Worm (Caenorhabditis elegans) whole organism, midembryonic: ENCODE data around the gene ZK816.3.

Experiments used
- T22C8.4 ChIP-seq: fragments of 200-800 bp; sonication (Bioruptor generic); IDR thresholded peaks from 2 replicates; pipeline ENCODE4 v1.3.6; 2022; ENCODE audit warnings: missing genetic modification characterization, missing compliant biosample characterization
- cog-1 ChIP-seq: sonication (generic microtip); optimal IDR thresholded peaks from 2 replicates; lab custom pipeline; 2016; ENCODE audit warnings: missing genetic modification characterization, missing compliant biosample characterization
- flt-1 ChIP-seq: fragments of 200-800 bp; sonication (Bioruptor generic); IDR thresholded peaks from 2 replicates; pipeline ENCODE4 v1.3.6; 2022; ENCODE audit warnings: missing genetic modification characterization, missing compliant biosample characterization
- klf-2 ChIP-seq: fragments of 200-800 bp; sonication (Bioruptor generic); conservative IDR thresholded peaks from 2 replicates; pipeline ENCODE4 v1.3.6; 2022; ENCODE audit warnings: missing genetic modification reagents, missing genetic modification characterization, missing compliant biosample characterization
- med-1 ChIP-seq: sonication (generic microtip); optimal IDR thresholded peaks from 2 replicates; lab custom pipeline; 2017; ENCODE audit warnings: missing genetic modification characterization, mild to moderate bottlenecking, missing compliant biosample characterization, antibody characterized with exemption, missing genetic modification reagents; ENCODE audit not compliant: insufficient read depth
- ref-1 ChIP-seq: fragments of 200-800 bp; sonication (Bioruptor generic); conservative IDR thresholded peaks from 2 replicates; pipeline ENCODE4 v1.3.6; 2022; ENCODE audit warnings: missing genetic modification reagents, missing genetic modification characterization, missing compliant biosample characterization
- tab-1 ChIP-seq: fragments of 200-800 bp; sonication (Bioruptor generic); IDR thresholded peaks from 2 replicates; pipeline ENCODE4 v1.3.6; 2022; ENCODE audit warnings: missing genetic modification characterization, missing compliant biosample characterization
- ztf-23 ChIP-seq: fragments of 200-800 bp; sonication (Bioruptor generic); IDR thresholded peaks from 2 replicates; pipeline ENCODE4 v1.3.6; 2022; ENCODE audit warnings: missing genetic modification reagents, missing genetic modification characterization, missing compliant biosample characterization
- ztf-29 ChIP-seq: fragments of 200-800 bp; sonication (Bioruptor generic); IDR thresholded peaks from 2 replicates; pipeline ENCODE4 v1.3.6; 2022; ENCODE audit warnings: missing genetic modification reagents, missing genetic modification characterization, missing compliant biosample characterization

Gene ZK816.3

ce11 chrX:3347904-3348441, at the start of gene ZK816.3:
Gene ZK816.3, plus strand, starts transcription at chrX:3348391.
- TF ChIP-seq ztf-23 (GFP tag; lab: Robert Waterston, UW) (peak; percentile 84), flt-1 (peak; percentile 93), tab-1 (GFP tag; lab: Robert Waterston, UW) (peak; percentile 91), ref-1 (peak; percentile 78), med-1 (GFP tag; lab: Kevin White, UChicago) (peak; percentile 9), klf-2 (GFP tag; lab: Robert Waterston, UW) (0 out of 2 replicates have a peak, but pooled peaks have one; percentile 43), ztf-29 (GFP tag; lab: Robert Waterston, UW) (peak; percentile 88), cog-1 (peak; percentile 20), T22C8.4 (GFP tag; lab: Robert Waterston, UW) (peak; percentile 83)

ce11 chrX:3298582-3298981, 49.6 kb upstream of the ZK816.3 start, which contains the start of gene K09C4.1:
Gene K09C4.1, plus strand, starts transcription at chrX:3298882.
- no peak for TF ChIP-seq ztf-29 (GFP tag; lab: Robert Waterston, UW)
- TF ChIP-seq flt-1 = no peak
- TF ChIP-seq ref-1 = no peak
- TF ChIP-seq cog-1 = no peak
- no peak for TF ChIP-seq tab-1 (GFP tag; lab: Robert Waterston, UW)
- no peak for TF ChIP-seq T22C8.4 (GFP tag; lab: Robert Waterston, UW)
- TF ChIP-seq klf-2 (GFP tag; lab: Robert Waterston, UW) = no peak
- no peak for TF ChIP-seq ztf-23 (GFP tag; lab: Robert Waterston, UW)
- TF ChIP-seq med-1 (GFP tag; lab: Kevin White, UChicago) = no peak

ce11 chrX:3300582-3300981, 47.6 kb upstream of the ZK816.3 start:
- TF ChIP-seq ztf-23 (GFP tag; lab: Robert Waterston, UW) = no peak
- TF ChIP-seq cog-1 = no peak
- no peak for TF ChIP-seq med-1 (GFP tag; lab: Kevin White, UChicago)
- no peak for TF ChIP-seq T22C8.4 (GFP tag; lab: Robert Waterston, UW)
- no peak for TF ChIP-seq klf-2 (GFP tag; lab: Robert Waterston, UW)
- TF ChIP-seq ztf-29 (GFP tag; lab: Robert Waterston, UW) = no peak

ce11 chrX:3301770-3302169, 46.4 kb upstream of the ZK816.3 start, which contains the start of gene F11D5.5:
Gene F11D5.5, plus strand, starts transcription at chrX:3302070.
- TF ChIP-seq flt-1 = no peak
- no peak for TF ChIP-seq cog-1
- no peak for TF ChIP-seq ref-1
- TF ChIP-seq klf-2 (GFP tag; lab: Robert Waterston, UW) = no peak

- no peak for TF ChIP-seq tab-1 (GFP tag; lab: Robert Waterston, UW)
- TF ChIP-seq cog-1 = no peak
- no peak for TF ChIP-seq ref-1
- no peak for TF ChIP-seq ztf-23 (GFP tag; lab: Robert Waterston, UW)
- TF ChIP-seq med-1 (GFP tag; lab: Kevin White, UChicago) = no peak
- TF ChIP-seq T22C8.4 (GFP tag; lab: Robert Waterston, UW) = no peak
- no peak for TF ChIP-seq ztf-29 (GFP tag; lab: Robert Waterston, UW)
- TF ChIP-seq flt-1 = no peak
- TF ChIP-seq klf-2 (GFP tag; lab: Robert Waterston, UW) = no peak
These were observed 44.1 kb upstream of the ZK816.3 start, which contains the start of gene F11D5.7 for ce11 chrX:3304068-3304467. Gene F11D5.7, plus strand, starts transcription at chrX:3304368.

ce11 chrX:3306594-3307296, 41.4 kb upstream of the ZK816.3 start:
- TF ChIP-seq klf-2 (GFP tag; lab: Robert Waterston, UW) (no peak), med-1 (GFP tag; lab: Kevin White, UChicago) (no peak), cog-1 (no peak), ztf-29 (GFP tag; lab: Robert Waterston, UW) (no peak), flt-1 (no peak), ref-1 (no peak), ztf-23 (GFP tag; lab: Robert Waterston, UW) (no peak), T22C8.4 (GFP tag; lab: Robert Waterston, UW) (no peak), tab-1 (GFP tag; lab: Robert Waterston, UW) (no peak)

- TF ChIP-seq T22C8.4 (GFP tag; lab: Robert Waterston, UW) (no peak), cog-1 (no peak), klf-2 (GFP tag; lab: Robert Waterston, UW) (no peak), ztf-23 (GFP tag; lab: Robert Waterston, UW) (no peak), ref-1 (no peak), tab-1 (GFP tag; lab: Robert Waterston, UW) (no peak), flt-1 (no peak), med-1 (GFP tag; lab: Kevin White, UChicago) (no peak), ztf-29 (GFP tag; lab: Robert Waterston, UW) (no peak)
These were observed 37.5 kb upstream of the ZK816.3 start for ce11 chrX:3310702-3311101.

ce11 chrX:3313939-3314338, 34.3 kb upstream of the ZK816.3 start:
- peak; percentile 64 for TF ChIP-seq flt-1
- TF ChIP-seq ztf-29 (GFP tag; lab: Robert Waterston, UW) = no peak
- TF ChIP-seq tab-1 (GFP tag; lab: Robert Waterston, UW) = no peak

ce11 chrX:3315014-3315413, 33.2 kb upstream of the ZK816.3 start, which contains the start of gene ddr-2:
Gene ddr-2, plus strand, starts transcription at chrX:3315314.
- TF ChIP-seq tab-1 (GFP tag; lab: Robert Waterston, UW) (no peak), flt-1 (no peak), klf-2 (GFP tag; lab: Robert Waterston, UW) (no peak)
